Worm (Caenorhabditis elegans) whole organism, late embryonic: ENCODE measurements around the gene snrp-3.

Experiments
- C38D4.7 ChIP-seq: fragments of 200-800 bp; sonication (Bioruptor generic); optimal IDR thresholded peaks from 2 replicates; lab custom pipeline; 2018; ENCODE audit warnings: mild to moderate bottlenecking, missing genetic modification characterization, moderate library complexity, missing compliant biosample characterization
- F13H6.1 ChIP-seq: sonication (generic microtip); optimal IDR thresholded peaks from 2 replicates; lab custom pipeline; 2016; ENCODE audit warnings: missing genetic modification characterization, missing compliant biosample characterization
- K09A11.1 ChIP-seq: sonication (generic microtip); optimal IDR thresholded peaks from 2 replicates; lab custom pipeline; 2017; ENCODE audit warnings: antibody characterized with exemption, mild to moderate bottlenecking, missing genetic modification characterization, missing compliant biosample characterization; ENCODE audit not compliant: insufficient read depth
- T23F11.4 ChIP-seq: fragments of 200-800 bp; sonication (Bioruptor generic); optimal IDR thresholded peaks from 2 replicates; lab custom pipeline; 2018; ENCODE audit warnings: mild to moderate bottlenecking, missing genetic modification characterization, missing compliant biosample characterization
- Y22D7AL.16 ChIP-seq: sonication (generic microtip); optimal IDR thresholded peaks from 2 replicates; lab custom pipeline; 2016; ENCODE audit warnings: missing genetic modification characterization, missing compliant biosample characterization
- ama-1 ChIP-seq: fragments of 150-350 bp; optimal IDR thresholded peaks from 2 replicates; lab custom pipeline; 2014
- ceh-14 ChIP-seq: sonication (generic microtip); optimal IDR thresholded peaks from 2 replicates; lab custom pipeline; 2016; ENCODE audit warnings: missing genotype, missing genetic modification characterization, missing compliant biosample characterization
- ceh-18 ChIP-seq: sonication (generic microtip); optimal IDR thresholded peaks from 2 replicates; lab custom pipeline; 2016; ENCODE audit warnings: missing genetic modification characterization, missing compliant biosample characterization
- ceh-19 ChIP-seq: fragments of 200-800 bp; sonication (Bioruptor generic); optimal IDR thresholded peaks from 2 replicates; lab custom pipeline; 2018; ENCODE audit warnings: mild to moderate bottlenecking, missing genetic modification characterization, missing compliant biosample characterization
- ceh-2 ChIP-seq: sonication (generic microtip); optimal IDR thresholded peaks from 2 replicates; lab custom pipeline; 2016; ENCODE audit warnings: missing genotype, missing genetic modification characterization, missing compliant biosample characterization
- ceh-30 ChIP-seq: fragments of 150-350 bp; optimal IDR thresholded peaks from 2 replicates; lab custom pipeline; 2014; ENCODE audit warnings: missing biosample characterization, missing genetic modification characterization
- ceh-31 ChIP-seq: sonication (generic microtip); optimal IDR thresholded peaks from 2 replicates; lab custom pipeline; 2016; ENCODE audit warnings: missing genetic modification characterization, missing compliant biosample characterization
- ceh-45 ChIP-seq: fragments of 200-800 bp; sonication (Bioruptor generic); IDR thresholded peaks from 2 replicates; pipeline ENCODE4 v1.3.6; 2022; ENCODE audit warnings: missing genetic modification reagents, missing genetic modification characterization, missing compliant biosample characterization
- ceh-48 ChIP-seq: sonication (generic microtip); optimal IDR thresholded peaks from 2 replicates; lab custom pipeline; 2016; ENCODE audit warnings: missing genetic modification characterization, inconsistent platforms, missing compliant biosample characterization
- ceh-9 ChIP-seq: sonication (generic microtip); optimal IDR thresholded peaks from 2 replicates; lab custom pipeline; 2016; ENCODE audit warnings: mild to moderate bottlenecking, missing genetic modification characterization, inconsistent platforms, missing compliant biosample characterization
- che-1 ChIP-seq: sonication (generic microtip); optimal IDR thresholded peaks from 2 replicates; lab custom pipeline; 2016; ENCODE audit warnings: mild to moderate bottlenecking, missing genetic modification characterization, missing compliant biosample characterization
- elt-2 ChIP-seq: sonication (generic microtip); optimal IDR thresholded peaks from 2 replicates; lab custom pipeline; 2016; ENCODE audit warnings: missing genetic modification reagents, missing genetic modification characterization, missing compliant biosample characterization
- elt-4 ChIP-seq: sonication (generic microtip); optimal IDR thresholded peaks from 2 replicates; lab custom pipeline; 2016; ENCODE audit warnings: missing genetic modification characterization, missing compliant biosample characterization
- fax-1 ChIP-seq: sonication (generic microtip); optimal IDR thresholded peaks from 2 replicates; lab custom pipeline; 2016; ENCODE audit warnings: missing genotype, missing genetic modification characterization, missing compliant biosample characterization
- fkh-10 ChIP-seq: fragments of 150-350 bp; optimal IDR thresholded peaks from 2 replicates; lab custom pipeline; 2014; ENCODE audit warnings: missing biosample characterization, missing genetic modification reagents, missing genetic modification characterization
- fkh-6 ChIP-seq: sonication (generic microtip); optimal IDR thresholded peaks from 2 replicates; lab custom pipeline; 2016; ENCODE audit warnings: missing genetic modification characterization, missing compliant biosample characterization
- hlh-13 ChIP-seq: fragments of 200-800 bp; sonication (Bioruptor generic); optimal IDR thresholded peaks from 2 replicates; lab custom pipeline; 2018; ENCODE audit warnings: mild to moderate bottlenecking, missing genetic modification characterization, missing compliant biosample characterization
- hlh-15 ChIP-seq: sonication (generic microtip); optimal IDR thresholded peaks from 2 replicates; lab custom pipeline; 2016; ENCODE audit warnings: missing genetic modification characterization, missing compliant biosample characterization
- hlh-30 ChIP-seq: sonication (generic microtip); optimal IDR thresholded peaks from 2 replicates; lab custom pipeline; 2017; ENCODE audit warnings: antibody characterized with exemption, missing genetic modification characterization, missing compliant biosample characterization; ENCODE audit not compliant: insufficient read depth
- lim-6 ChIP-seq: sonication (generic microtip); optimal IDR thresholded peaks from 2 replicates; lab custom pipeline; 2016; ENCODE audit warnings: missing genetic modification characterization, missing compliant biosample characterization
- lin-11 ChIP-seq: fragments of 200-800 bp; sonication (Bioruptor generic); optimal IDR thresholded peaks from 2 replicates; lab custom pipeline; 2018; ENCODE audit warnings: mild to moderate bottlenecking, missing genetic modification characterization, missing compliant biosample characterization
- mec-3 ChIP-seq: sonication (generic microtip); optimal IDR thresholded peaks from 2 replicates; lab custom pipeline; 2016; ENCODE audit warnings: borderline replicate concordance, missing genetic modification characterization, missing compliant biosample characterization
- odd-2 ChIP-seq: sonication (generic microtip); optimal IDR thresholded peaks from 2 replicates; lab custom pipeline; 2017; ENCODE audit warnings: antibody characterized with exemption, mild to moderate bottlenecking, missing genetic modification characterization, missing compliant biosample characterization
- pat-9 ChIP-seq: fragments of 200-800 bp; sonication (Bioruptor generic); optimal IDR thresholded peaks from 2 replicates; lab custom pipeline; 2018; ENCODE audit warnings: mild to moderate bottlenecking, missing genetic modification characterization, moderate library complexity, missing compliant biosample characterization
- pax-1 ChIP-seq: fragments of 150-350 bp; optimal IDR thresholded peaks from 2 replicates; lab custom pipeline; 2014; ENCODE audit warnings: missing biosample characterization, missing genetic modification characterization
- pha-2 ChIP-seq: sonication (generic microtip); optimal IDR thresholded peaks from 2 replicates; lab custom pipeline; 2017; ENCODE audit warnings: mild to moderate bottlenecking, missing genetic modification characterization, missing compliant biosample characterization
- rnt-1 ChIP-seq: sonication (generic microtip); optimal IDR thresholded peaks from 2 replicates; lab custom pipeline; 2016; ENCODE audit warnings: missing genetic modification characterization, missing compliant biosample characterization
- sox-2 ChIP-seq: fragments of 200-800 bp; sonication (Bioruptor generic); IDR thresholded peaks from 2 replicates; pipeline ENCODE4 v1.3.6; 2022; ENCODE audit warnings: missing genetic modification reagents, missing genetic modification characterization, missing compliant biosample characterization
- syd-9 ChIP-seq: sonication (generic microtip); optimal IDR thresholded peaks from 2 replicates; lab custom pipeline; 2016; ENCODE audit warnings: mild to moderate bottlenecking, missing genetic modification characterization, moderate library complexity, missing compliant biosample characterization
- tbx-2 ChIP-seq: sonication (generic microtip); optimal IDR thresholded peaks from 2 replicates; lab custom pipeline; 2016; ENCODE audit warnings: missing genetic modification characterization, missing compliant biosample characterization
- tbx-7 ChIP-seq: sonication (generic microtip); optimal IDR thresholded peaks from 2 replicates; lab custom pipeline; 2016; ENCODE audit warnings: missing genotype, missing genetic modification characterization, missing compliant biosample characterization
- ttx-3 ChIP-seq: sonication (generic microtip); optimal IDR thresholded peaks from 2 replicates; lab custom pipeline; 2016; ENCODE audit warnings: missing genetic modification reagents, missing genetic modification characterization, missing compliant biosample characterization
- unc-55 ChIP-seq: sonication (generic microtip); optimal IDR thresholded peaks from 2 replicates; lab custom pipeline; 2017; ENCODE audit warnings: missing biosample characterization, missing genetic modification reagents, missing genetic modification characterization
- ztf-16 ChIP-seq: sonication (generic microtip); optimal IDR thresholded peaks from 2 replicates; lab custom pipeline; 2017; ENCODE audit warnings: missing genetic modification characterization, missing compliant biosample characterization

The snrp-3 gene

ce11 chrIV:8723720-8724119, 36.1 kb upstream of the snrp-3 start, which contains the start of gene F21D5.9:
F21D5.9 (plus strand) TSS chrIV:8724020.
- no peak for TF ChIP-seq elt-2 (tag; lab: Kevin White, UChicago)
- no peak for TF ChIP-seq tbx-2 (tag; lab: Kevin White, UChicago)
- TF ChIP-seq ceh-18, result no peak
- TF ChIP-seq odd-2 (tag; lab: Kevin White, UChicago), result no peak
- no peak for TF ChIP-seq ceh-2 (tag; lab: Kevin White, UChicago)
- TF ChIP-seq ttx-3 (tag; lab: Kevin White, UChicago), result no peak
- TF ChIP-seq pat-9 (tag; lab: Kevin White, UChicago), result no peak
- TF ChIP-seq ama-1, result no peak
- TF ChIP-seq pha-2 (tag; lab: Kevin White, UChicago), result no peak
- no peak for TF ChIP-seq ceh-30 (tag; lab: Kevin White, UChicago)
- no peak for TF ChIP-seq syd-9 (tag; lab: Kevin White, UChicago)
- no peak for TF ChIP-seq che-1
- no peak for TF ChIP-seq ceh-19
- no peak for TF ChIP-seq elt-4 (tag; lab: Kevin White, UChicago)
- no peak for TF ChIP-seq sox-2 (GFP tag; lab: Robert Waterston, UW)
- no peak for TF ChIP-seq ceh-14
- no peak for TF ChIP-seq ceh-9 (tag; lab: Kevin White, UChicago)

ce11 chrIV:8722801-8723200, 35.2 kb upstream of the snrp-3 start:
- no peak for TF ChIP-seq hlh-15 (tag; lab: Kevin White, UChicago)
- no peak for TF ChIP-seq K09A11.1 (tag; lab: Kevin White, UChicago)
- no peak for TF ChIP-seq fkh-10 (GFP tag; lab: Kevin White, UChicago)
- no peak for TF ChIP-seq lim-6 (tag; lab: Kevin White, UChicago)
- TF ChIP-seq ceh-31, result no peak
- TF ChIP-seq Y22D7AL.16 (tag; lab: Kevin White, UChicago), result no peak
- no peak for TF ChIP-seq pax-1 (tag; lab: Kevin White, UChicago)
- no peak for TF ChIP-seq odd-2 (tag; lab: Kevin White, UChicago)
- no peak for TF ChIP-seq fkh-6 (tag; lab: Kevin White, UChicago)
- no peak for TF ChIP-seq T23F11.4 (GFP tag; lab: Kevin White, UChicago)
- TF ChIP-seq ceh-45 (GFP tag; lab: Robert Waterston, UW), result no peak
- TF ChIP-seq, all 69 proteins: peak for 0

- TF ChIP-seq ama-1, result no peak
- TF ChIP-seq hlh-30 (tag; lab: Kevin White, UChicago), result no peak
- no peak for TF ChIP-seq ceh-48 (tag; lab: Kevin White, UChicago)
- no peak for TF ChIP-seq rnt-1
- TF ChIP-seq mec-3 (tag; lab: Kevin White, UChicago), result no peak
- no peak for TF ChIP-seq lin-11 (tag; lab: Kevin White, UChicago)
- no peak for TF ChIP-seq unc-55
- TF ChIP-seq ztf-16, result no peak
- TF ChIP-seq elt-4 (tag; lab: Kevin White, UChicago), result no peak
- no peak for TF ChIP-seq hlh-13 (GFP tag; lab: Kevin White, UChicago)
- TF ChIP-seq C38D4.7 (GFP tag; lab: Kevin White, UChicago), result no peak
- TF ChIP-seq pha-2 (tag; lab: Kevin White, UChicago), result no peak
- TF ChIP-seq fax-1 (tag; lab: Kevin White, UChicago), result no peak
- no peak for TF ChIP-seq tbx-7
- TF ChIP-seq F13H6.1 (tag; lab: Kevin White, UChicago), result no peak
- TF ChIP-seq, all 69 proteins: peak for 0
Measured at ce11 chrIV:8718153-8718552, 30.5 kb upstream of the snrp-3 start, which contains the start of gene H23L24.1. H23L24.1 (plus strand) TSS chrIV:8718453.
